Worm (Caenorhabditis elegans) whole organism, L3 larva: ENCODE data around the gene E04F6.6.

Experiments
- daf-12 ChIP-seq: fragments of 150-350 bp; optimal IDR thresholded peaks from 2 replicates; lab custom pipeline; 2014; ENCODE audit warnings: missing biosample characterization, missing genetic modification reagents, missing genetic modification characterization
- egl-27 ChIP-seq: sonication (generic microtip); optimal IDR thresholded peaks from 4 replicates; lab custom pipeline; 2017; ENCODE audit warnings: missing biosample characterization, missing genetic modification reagents, missing genetic modification characterization
- elt-2 ChIP-seq: sonication (generic microtip); optimal IDR thresholded peaks from 2 replicates; lab custom pipeline; 2016; ENCODE audit warnings: missing genetic modification reagents, mild to moderate bottlenecking, missing genetic modification characterization, missing compliant biosample characterization
- elt-3 ChIP-seq, 3 experiments: fragments of 150-350 bp in 1 of 3; sonication (generic microtip) in 2 of 3; optimal IDR thresholded peaks; 2 replicates in 2 of 3; 4 replicates in 1 of 3; lab custom pipeline; 2014 to 2017; ENCODE audit warnings: missing biosample characterization in 3 of 3, missing genetic modification characterization in 3 of 3
- jun-1 ChIP-seq: fragments of 150-350 bp; optimal IDR thresholded peaks from 2 replicates; lab custom pipeline; 2014; ENCODE audit warnings: missing biosample characterization, missing genetic modification reagents, missing genetic modification characterization
- mdl-1 ChIP-seq: fragments of 150-350 bp; optimal IDR thresholded peaks from 2 replicates; lab custom pipeline; 2014; ENCODE audit warnings: missing biosample characterization, missing genetic modification characterization
- nfya-1 ChIP-seq: sonication (generic microtip); optimal IDR thresholded peaks from 2 replicates; lab custom pipeline; 2017; ENCODE audit warnings: missing genetic modification characterization, mild to moderate bottlenecking, missing compliant biosample characterization, antibody characterized with exemption, moderate library complexity; ENCODE audit not compliant: insufficient read depth
- nhr-11 ChIP-seq: fragments of 150-350 bp; optimal IDR thresholded peaks from 2 replicates; lab custom pipeline; 2014; ENCODE audit warnings: missing biosample characterization, missing genetic modification characterization
- snpc-4 ChIP-seq: fragments of 150-350 bp; optimal IDR thresholded peaks from 2 replicates; lab custom pipeline; 2014; ENCODE audit warnings: missing biosample characterization, missing genetic modification characterization
- tbx-2 ChIP-seq: sonication (generic microtip); optimal IDR thresholded peaks from 2 replicates; lab custom pipeline; 2016; ENCODE audit warnings: mild to moderate bottlenecking, missing genetic modification characterization, missing compliant biosample characterization
- unc-62 ChIP-seq: fragments of 150-350 bp; sonication (generic microtip); optimal IDR thresholded peaks from 4 replicates; lab custom pipeline; 2014; ENCODE audit warnings: missing biosample characterization, missing genetic modification reagents, missing genetic modification characterization

ce11 chrII:7187110-7187509, 12.3 kb downstream of the E04F6.6 start, which contains the start of gene C27H5.6:
- TF ChIP-seq unc-62 (no peak), daf-12 (tag; lab: Kevin White, UChicago) (no peak), elt-2 (tag; lab: Kevin White, UChicago) (no peak), tbx-2 (tag; lab: Kevin White, UChicago) (no peak), elt-3 (tag; optimal IDR thresholded peaks at IDR 0.05; lab: Kevin White, UChicago) (no peak), egl-27 (tag; lab: Kevin White, UChicago) (no peak), jun-1 (tag; lab: Kevin White, UChicago) (no peak), snpc-4 (tag; lab: Kevin White, UChicago) (no peak), mdl-1 (no peak), nhr-11 (tag; lab: Kevin White, UChicago) (no peak), nfya-1 (no peak)
